Fruit fly (Drosophila melanogaster) S2 (cell line): ENCODE data around the gene Mst84B.

Experiments used
- CG8478 ChIP-seq: fragments of >200 bp; optimal IDR thresholded peaks from 2 replicates; lab custom pipeline; 2018
- CTCF ChIP-seq, 2 experiments: fragments of >200 bp; optimal IDR thresholded peaks; 2 replicates each; lab custom pipeline; 2018

DNA sequence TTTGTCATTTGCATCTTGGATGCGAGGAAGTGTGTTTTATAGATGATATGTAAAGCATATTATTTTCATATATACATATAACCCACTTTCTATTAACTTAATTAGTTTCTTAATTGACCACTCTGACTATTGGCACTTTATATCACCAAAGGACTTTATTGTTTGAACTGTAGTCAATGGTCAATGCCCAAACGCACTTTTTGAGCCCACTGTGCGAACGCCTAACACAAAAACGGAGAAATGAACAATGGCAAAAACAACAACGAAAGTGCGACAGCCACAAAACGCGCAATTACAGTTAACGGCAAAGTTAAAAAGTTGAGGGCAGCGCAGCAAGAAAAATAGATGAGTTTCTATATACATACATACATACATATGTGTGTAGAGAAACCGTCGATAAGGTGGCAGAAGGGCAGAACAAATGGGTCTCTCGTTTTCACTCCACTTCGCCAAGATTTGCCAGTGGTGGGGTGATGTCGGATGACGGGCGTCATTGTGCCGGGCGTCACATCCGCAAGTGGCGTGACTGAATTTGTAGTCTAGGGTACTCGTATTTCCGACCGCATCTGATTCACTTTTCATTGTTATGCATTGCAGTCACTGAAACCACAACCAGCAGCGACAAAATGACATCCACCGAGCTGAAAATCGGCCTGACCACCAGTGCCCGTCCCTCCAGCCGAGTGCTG, 14.5 kb downstream of the Mst84B start:
- TF ChIP-seq CG8478 (no peak), CTCF (optimal IDR thresholded peaks at IDR 0.05; lab: Kevin White, UChicago) (no peak)
